Fruit fly (Drosophila melanogaster) whole organism, prepupa: ENCODE data around the gene smp-30.

ENCODE experiments used
- CG10631 ChIP-seq: fragments of 200-800 bp; sonication (Bioruptor generic); optimal IDR thresholded peaks from 2 replicates; lab custom pipeline; 2016; ENCODE audit warnings: missing biosample characterization, missing genetic modification characterization
- CG10669 ChIP-seq: fragments of 200-800 bp; sonication (Bioruptor generic); optimal IDR thresholded peaks from 3 replicates; lab custom pipeline; 2018; ENCODE audit warnings: missing biosample characterization, mild to moderate bottlenecking, missing genetic modification characterization, moderate library complexity
- CG11762 ChIP-seq: fragments of 200-800 bp; sonication (Bioruptor generic); optimal IDR thresholded peaks from 3 replicates; lab custom pipeline; 2016; ENCODE audit warnings: missing biosample characterization, missing genetic modification characterization; ENCODE audit not compliant: insufficient read depth
- CG11902 ChIP-seq: fragments of 200-800 bp; sonication (Bioruptor generic); optimal IDR thresholded peaks from 3 replicates; lab custom pipeline; 2016; ENCODE audit warnings: missing biosample characterization, missing genetic modification characterization
- CG3032 ChIP-seq: fragments of 200-800 bp; optimal IDR thresholded peaks from 2 replicates; lab custom pipeline; 2019; ENCODE audit warnings: missing biosample characterization, mild to moderate bottlenecking, missing genetic modification characterization, moderate library complexity
- CG31627 ChIP-seq: fragments of 200-800 bp; sonication (Bioruptor generic); optimal IDR thresholded peaks from 3 replicates; lab custom pipeline; 2016; ENCODE audit warnings: missing biosample characterization, missing genetic modification characterization
- CG32006 ChIP-seq: fragments of 200-800 bp; sonication (Bioruptor generic); optimal IDR thresholded peaks from 3 replicates; lab custom pipeline; 2017; ENCODE audit warnings: missing biosample characterization, mild to moderate bottlenecking, missing genetic modification characterization
- CG34406 ChIP-seq: fragments of 200-800 bp; sonication (Bioruptor generic); optimal IDR thresholded peaks from 3 replicates; lab custom pipeline; 2016; ENCODE audit warnings: missing biosample characterization, missing genetic modification characterization
- CG3919 ChIP-seq: fragments of 200-800 bp; sonication (Bioruptor generic); optimal IDR thresholded peaks from 3 replicates; lab custom pipeline; 2016; ENCODE audit warnings: missing biosample characterization, missing genetic modification characterization
- CG6163 ChIP-seq: fragments of 200-800 bp; sonication (Bioruptor generic); IDR thresholded peaks from 3 replicates; pipeline ENCODE4 v1.3.6; 2022; ENCODE audit warnings: missing biosample characterization, missing genetic modification characterization
- CG6792 ChIP-seq: fragments of 200-800 bp; sonication (Bioruptor generic); optimal IDR thresholded peaks from 3 replicates; lab custom pipeline; 2016; ENCODE audit warnings: missing biosample characterization, missing genetic modification characterization
- CG6854 ChIP-seq: fragments of 200-800 bp; sonication (Bioruptor generic); optimal IDR thresholded peaks from 2 replicates; lab custom pipeline; 2017; ENCODE audit warnings: missing biosample characterization, mild to moderate bottlenecking, missing genetic modification characterization
- CG7368 ChIP-seq: fragments of 200-800 bp; sonication (Bioruptor generic); optimal IDR thresholded peaks from 3 replicates; lab custom pipeline; 2016; ENCODE audit warnings: missing biosample characterization, missing genetic modification characterization
- CG8632 ChIP-seq: fragments of 200-800 bp; sonication (Bioruptor generic); optimal IDR thresholded peaks from 3 replicates; lab custom pipeline; 2016; ENCODE audit warnings: missing biosample characterization, missing genetic modification characterization
- CG9139 ChIP-seq: fragments of 200-800 bp; sonication (Bioruptor generic); optimal IDR thresholded peaks from 3 replicates; lab custom pipeline; 2017; ENCODE audit warnings: missing biosample characterization, mild to moderate bottlenecking, missing genetic modification characterization
- Eip78C ChIP-seq: fragments of 200-800 bp; sonication (Bioruptor generic); peaks from one replicate; lab custom pipeline; 2016; ENCODE audit warnings: missing biosample characterization, missing genetic modification characterization
- Eip93F ChIP-seq: fragments of 200-800 bp; sonication (Bioruptor generic); optimal IDR thresholded peaks from 2 replicates; lab custom pipeline; 2016; ENCODE audit warnings: missing biosample characterization, mild to moderate bottlenecking, missing genetic modification characterization
- Ets96B ChIP-seq: fragments of 200-800 bp; optimal IDR thresholded peaks from 2 replicates; lab custom pipeline; 2019; ENCODE audit warnings: missing biosample characterization, mild to moderate bottlenecking, missing genetic modification characterization, moderate library complexity
- Hr38 ChIP-seq: sonication (Bioruptor generic); optimal IDR thresholded peaks from 2 replicates; lab custom pipeline; 2016; ENCODE audit warnings: missing biosample characterization, missing genetic modification characterization
- Hr39 ChIP-seq: fragments of 200-800 bp; sonication (Bioruptor generic); optimal IDR thresholded peaks from 2 replicates; lab custom pipeline; 2016; ENCODE audit warnings: missing biosample characterization, missing genetic modification characterization
- Lpt ChIP-seq: fragments of 200-800 bp; sonication (Bioruptor generic); optimal IDR thresholded peaks from 3 replicates; lab custom pipeline; 2016; ENCODE audit warnings: missing biosample characterization, missing genetic modification characterization
- Met ChIP-seq: fragments of 200-800 bp; sonication (Bioruptor generic); optimal IDR thresholded peaks from 3 replicates; lab custom pipeline; 2016; ENCODE audit warnings: missing biosample characterization, missing genetic modification characterization
- OdsH ChIP-seq: fragments of 200-800 bp; sonication (Bioruptor generic); optimal IDR thresholded peaks from 3 replicates; lab custom pipeline; 2016; ENCODE audit warnings: missing biosample characterization, missing genetic modification characterization
- Smox ChIP-seq: fragments of 200-800 bp; sonication (Bioruptor generic); optimal IDR thresholded peaks from 3 replicates; lab custom pipeline; 2016; ENCODE audit warnings: missing biosample characterization, missing genetic modification characterization
- Sox102F ChIP-seq: fragments of 200-800 bp; sonication (Bioruptor generic); optimal IDR thresholded peaks from 2 replicates; lab custom pipeline; 2016; ENCODE audit warnings: missing biosample characterization, mild to moderate bottlenecking, missing genetic modification characterization
- Sox15 ChIP-seq: fragments of 200-800 bp; sonication (Bioruptor generic); optimal IDR thresholded peaks from 3 replicates; lab custom pipeline; 2016; ENCODE audit warnings: missing biosample characterization, missing genetic modification characterization
- achi ChIP-seq: fragments of 200-800 bp; sonication (Bioruptor generic); optimal IDR thresholded peaks from 3 replicates; lab custom pipeline; 2016; ENCODE audit warnings: missing biosample characterization, missing genetic modification characterization
- acj6 ChIP-seq: fragments of 200-800 bp; sonication (Bioruptor generic); optimal IDR thresholded peaks from 3 replicates; lab custom pipeline; 2016; ENCODE audit warnings: missing biosample characterization, missing genetic modification characterization
- cyc ChIP-seq: fragments of 200-800 bp; sonication (Bioruptor generic); optimal IDR thresholded peaks from 3 replicates; lab custom pipeline; 2016; ENCODE audit warnings: missing biosample characterization, missing genetic modification characterization
- dac ChIP-seq: fragments of 200-800 bp; sonication (Bioruptor generic); optimal IDR thresholded peaks from 2 replicates; lab custom pipeline; 2017; ENCODE audit warnings: missing biosample characterization, mild to moderate bottlenecking, missing genetic modification characterization
- dsx ChIP-seq: fragments of 200-800 bp; optimal IDR thresholded peaks from 3 replicates; lab custom pipeline; 2019; ENCODE audit warnings: missing biosample characterization, mild to moderate bottlenecking, missing genetic modification characterization, moderate library complexity; ENCODE audit not compliant: poor library complexity, severe bottlenecking
- esn ChIP-seq: fragments of 200-800 bp; sonication (Bioruptor generic); optimal IDR thresholded peaks from 2 replicates; lab custom pipeline; 2016; ENCODE audit warnings: missing biosample characterization, mild to moderate bottlenecking, missing genetic modification characterization, moderate library complexity
- fd85E ChIP-seq: fragments of 200-800 bp; sonication (Bioruptor generic); optimal IDR thresholded peaks from 3 replicates; lab custom pipeline; 2016; ENCODE audit warnings: missing biosample characterization, missing genetic modification characterization
- lz ChIP-seq: fragments of 200-800 bp; sonication (Bioruptor generic); optimal IDR thresholded peaks from 3 replicates; lab custom pipeline; 2016; ENCODE audit warnings: missing biosample characterization, missing genetic modification characterization
- net ChIP-seq: fragments of 200-800 bp; sonication (Bioruptor generic); optimal IDR thresholded peaks from 3 replicates; lab custom pipeline; 2016; ENCODE audit warnings: missing biosample characterization, missing genetic modification characterization
- ss ChIP-seq, 2 experiments: fragments of 200-800 bp; sonication (Bioruptor generic); optimal IDR thresholded peaks; 2 replicates in 1 of 2; 3 replicates in 1 of 2; lab custom pipeline; 2017 to 2018; ENCODE audit warnings: mild to moderate bottlenecking in 2 of 2, missing biosample characterization in 2 of 2, missing genetic modification characterization in 2 of 2, moderate library complexity in 1 of 2
- svp ChIP-seq: fragments of 200-800 bp; sonication (Bioruptor generic); peaks from one replicate; lab custom pipeline; 2016; ENCODE audit warnings: missing biosample characterization, missing genetic modification characterization
- topi ChIP-seq: fragments of 200-800 bp; sonication (Bioruptor generic); optimal IDR thresholded peaks from 3 replicates; lab custom pipeline; 2016; ENCODE audit warnings: missing biosample characterization, missing genetic modification characterization

Gene smp-30

DNA sequence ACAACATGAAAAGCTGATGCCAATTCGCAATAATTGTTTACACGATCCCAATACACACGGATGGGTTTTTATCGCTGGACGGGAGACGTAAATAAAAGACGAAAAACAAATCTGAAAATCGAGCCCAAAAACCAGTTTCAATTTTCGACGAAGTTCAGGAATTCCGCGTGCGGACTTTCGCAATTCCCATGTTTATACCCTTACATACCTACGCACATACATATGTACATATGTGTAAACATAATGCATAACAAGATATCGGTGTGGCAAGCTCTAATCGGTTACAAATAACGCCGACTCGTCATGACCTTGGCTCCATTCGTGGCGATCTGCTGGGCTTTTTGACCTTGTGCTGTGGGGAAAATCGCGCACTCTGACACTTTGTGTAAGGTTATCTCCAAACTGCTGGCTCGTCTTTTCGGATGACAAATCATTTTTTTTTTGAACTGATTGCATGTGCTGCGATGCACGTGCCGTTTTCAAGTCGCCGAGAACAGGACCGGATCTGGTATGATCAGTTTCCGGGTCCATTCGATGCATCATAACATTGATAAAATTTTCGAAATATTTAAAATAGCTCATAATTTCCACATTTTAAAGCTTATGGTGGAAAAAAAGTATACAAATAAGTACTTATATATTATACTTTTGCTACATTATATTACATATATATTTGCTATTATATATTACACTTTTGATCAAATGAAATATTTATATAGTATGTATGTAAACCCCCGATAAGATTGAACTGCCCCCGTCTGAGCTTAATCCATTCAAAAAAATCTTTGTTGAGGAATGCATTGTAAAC lies 21.2 kb downstream of the smp-30 start:
- TF ChIP-seq acj6 (GFP tag; lab: Kevin White, UChicago), result peak; percentile 32
- TF ChIP-seq CG6854 (GFP tag; lab: Kevin White, UChicago), result peak; percentile 7
- peak; percentile 12 for TF ChIP-seq CG10631 (GFP tag; lab: Kevin White, UChicago)
- peak; percentile 3 for TF ChIP-seq Sox15 (GFP tag; lab: Kevin White, UChicago)
- no peak for TF ChIP-seq topi (GFP tag; lab: Kevin White, UChicago)
- peak; percentile 16 for TF ChIP-seq Hr39 (GFP tag; lab: Kevin White, UChicago)
- TF ChIP-seq ss (GFP tag; optimal IDR thresholded peaks at IDR 0.05; lab: Kevin White, UChicago), result peak in 1 of 2 experiments; percentile 57
- TF ChIP-seq CG3032 (tag; lab: Kevin White, UChicago), result peak; percentile 68
- no peak for TF ChIP-seq CG32006 (GFP tag; lab: Kevin White, UChicago)
- peak; percentile 75 for TF ChIP-seq Eip78C (GFP tag; lab: Kevin White, UChicago)
- TF ChIP-seq CG7368 (GFP tag; lab: Kevin White, UChicago), result no peak
- TF ChIP-seq cyc (GFP tag; lab: Kevin White, UChicago), result peak; percentile 44
- peak; percentile 64 for TF ChIP-seq CG11902
- peak; percentile 39 for TF ChIP-seq OdsH (GFP tag; lab: Kevin White, UChicago)
- no peak for TF ChIP-seq Hr38 (GFP tag; lab: Kevin White, UChicago)
- peak; percentile 57 for TF ChIP-seq esn (GFP tag; lab: Kevin White, UChicago)
- no peak for TF ChIP-seq fd85E (GFP tag; lab: Kevin White, UChicago)
- TF ChIP-seq dsx (GFP tag; lab: Kevin White, UChicago), result peak; percentile 14
- peak; percentile 95 for TF ChIP-seq svp (GFP tag; lab: Kevin White, UChicago)
- TF ChIP-seq Sox102F (GFP tag; lab: Kevin White, UChicago), result peak; percentile 38
- peak; percentile 41 for TF ChIP-seq Smox (GFP tag; lab: Kevin White, UChicago)
- peak; percentile 27 for TF ChIP-seq lz
- TF ChIP-seq achi (GFP tag; lab: Kevin White, UChicago), result peak; percentile 26
- TF ChIP-seq CG6792 (GFP tag; lab: Kevin White, UChicago), result peak; percentile 24
- TF ChIP-seq CG11762 (GFP tag; lab: Kevin White, UChicago), result no peak
- peak; percentile 32 for TF ChIP-seq CG9139 (GFP tag; lab: Kevin White, UChicago)
- peak; percentile 41 for TF ChIP-seq Ets96B (tag; lab: Kevin White, UChicago)
- no peak for TF ChIP-seq net (GFP tag; lab: Kevin White, UChicago)
- no peak for TF ChIP-seq Lpt (GFP tag; lab: Kevin White, UChicago)
- TF ChIP-seq CG8632 (GFP tag; lab: Kevin White, UChicago), result no peak
- TF ChIP-seq CG10669 (GFP tag; lab: Kevin White, UChicago), result peak; percentile 14
- TF ChIP-seq Eip93F (GFP tag; lab: Kevin White, UChicago), result no peak
- TF ChIP-seq CG34406 (GFP tag; lab: Kevin White, UChicago), result peak; percentile 15
- TF ChIP-seq CG3919, result peak; percentile 7
- TF ChIP-seq CG31627 (GFP tag; lab: Kevin White, UChicago), result peak; percentile 5
- no peak for TF ChIP-seq dac (GFP tag; lab: Kevin White, UChicago)
- TF ChIP-seq CG6163, result no peak
- TF ChIP-seq Met (GFP tag; lab: Kevin White, UChicago), result peak; percentile 36
- TF ChIP-seq, all 60 proteins: peak for 26
